Fruit fly (Drosophila melanogaster) whole organism, embryonic: ENCODE data around the gene CG5850.

Experiments used
- Abd-B ChIP-seq: fragments of 200-800 bp; sonication (Bioruptor generic); optimal IDR thresholded peaks from 2 replicates; lab custom pipeline; 2018; ENCODE audit warnings: missing biosample characterization, mild to moderate bottlenecking, missing genetic modification characterization, moderate library complexity
- CG10147 ChIP-seq: fragments of 200-800 bp; sonication (Bioruptor generic); optimal IDR thresholded peaks from 2 replicates; lab custom pipeline; 2019; ENCODE audit warnings: missing biosample characterization, mild to moderate bottlenecking, missing genetic modification characterization, moderate library complexity
- CG10321 ChIP-seq: fragments of 200-800 bp; sonication (Bioruptor generic); IDR thresholded peaks from 2 replicates; pipeline ENCODE4 v1.3.6; 2022; ENCODE audit warnings: missing biosample characterization, missing genetic modification characterization
- CG10654 ChIP-seq: fragments of 200-800 bp; sonication (Bioruptor generic); optimal IDR thresholded peaks from 2 replicates; lab custom pipeline; 2016; ENCODE audit warnings: missing biosample characterization, missing genetic modification characterization
- CG11696 ChIP-seq: fragments of 200-800 bp; sonication (Bioruptor generic); IDR thresholded peaks from 2 replicates; pipeline ENCODE4 v1.3.6; 2022; ENCODE audit warnings: missing biosample characterization, missing genetic modification characterization
- CG12104 ChIP-seq: fragments of 200-800 bp; sonication (Bioruptor generic); optimal IDR thresholded peaks from 3 replicates; lab custom pipeline; 2016; ENCODE audit warnings: missing biosample characterization, missing genetic modification characterization
- CG12219 ChIP-seq: fragments of 200-800 bp; sonication (Bioruptor generic); optimal IDR thresholded peaks from 3 replicates; lab custom pipeline; 2018; ENCODE audit warnings: missing biosample characterization, mild to moderate bottlenecking, missing genetic modification characterization
- CG12299 ChIP-seq: fragments of 200-800 bp; sonication (Bioruptor generic); optimal IDR thresholded peaks from 2 replicates; lab custom pipeline; 2018; ENCODE audit warnings: missing biosample characterization, mild to moderate bottlenecking, missing genetic modification characterization
- CG12659 ChIP-seq: fragments of 200-800 bp; sonication (Bioruptor generic); optimal IDR thresholded peaks from 3 replicates; lab custom pipeline; 2017; ENCODE audit warnings: mild to moderate bottlenecking, missing biosample characterization, missing genetic modification reagents, missing genetic modification characterization
- CG15269 ChIP-seq: fragments of 200-800 bp; sonication (Bioruptor generic); optimal IDR thresholded peaks from 2 replicates; lab custom pipeline; 2018; ENCODE audit warnings: missing biosample characterization, mild to moderate bottlenecking, missing genetic modification characterization, moderate library complexity
- CG1647 ChIP-seq: fragments of 200-800 bp; sonication (Bioruptor generic); optimal IDR thresholded peaks from 3 replicates; lab custom pipeline; 2016; ENCODE audit warnings: missing biosample characterization, missing genetic modification characterization
- CG16863 ChIP-seq: fragments of 200-800 bp; sonication (Bioruptor generic); optimal IDR thresholded peaks from 3 replicates; lab custom pipeline; 2016; ENCODE audit warnings: missing biosample characterization, missing genetic modification characterization
- CG17359 ChIP-seq: fragments of 200-800 bp; sonication (Bioruptor generic); optimal IDR thresholded peaks from 3 replicates; lab custom pipeline; 2018; ENCODE audit warnings: missing biosample characterization, mild to moderate bottlenecking, missing genetic modification characterization, moderate library complexity
- CG2202 ChIP-seq: fragments of 200-800 bp; sonication (Bioruptor generic); optimal IDR thresholded peaks from 2 replicates; lab custom pipeline; 2018; ENCODE audit warnings: missing biosample characterization, mild to moderate bottlenecking, missing genetic modification characterization
- CG33557 ChIP-seq: fragments of 200-800 bp; sonication (Bioruptor generic); optimal IDR thresholded peaks from 2 replicates; lab custom pipeline; 2019; ENCODE audit warnings: missing biosample characterization, mild to moderate bottlenecking, missing genetic modification characterization, moderate library complexity
- CG4820 ChIP-seq: fragments of 200-800 bp; sonication (Bioruptor generic); optimal IDR thresholded peaks from 3 replicates; lab custom pipeline; 2016; ENCODE audit warnings: missing biosample characterization, missing genetic modification characterization
- CG6175 ChIP-seq: fragments of 200-800 bp; sonication (Bioruptor generic); IDR thresholded peaks from 3 replicates; pipeline ENCODE4 v1.3.6; 2022; ENCODE audit warnings: missing biosample characterization, missing genetic modification characterization
- CG7357 ChIP-seq: fragments of 200-800 bp; sonication (Bioruptor generic); IDR thresholded peaks from 3 replicates; pipeline ENCODE4 v1.3.6; 2022; ENCODE audit warnings: missing biosample characterization, missing genetic modification characterization
- CG7987 ChIP-seq: fragments of 200-800 bp; sonication (Bioruptor generic); optimal IDR thresholded peaks from 2 replicates; lab custom pipeline; 2018; ENCODE audit warnings: missing biosample characterization, mild to moderate bottlenecking, missing genetic modification characterization, moderate library complexity
- CG8944 ChIP-seq: fragments of 200-800 bp; sonication (Bioruptor generic); optimal IDR thresholded peaks from 3 replicates; lab custom pipeline; 2016; ENCODE audit warnings: missing biosample characterization, missing genetic modification characterization
- CHES-1-like ChIP-seq: fragments of 200-800 bp; sonication (Bioruptor generic); optimal IDR thresholded peaks from 2 replicates; lab custom pipeline; 2016; ENCODE audit warnings: missing biosample characterization, missing genetic modification characterization
- CTCF ChIP-seq: fragments of 200-800 bp; sonication (Bioruptor generic); optimal IDR thresholded peaks from 2 replicates; lab custom pipeline; 2017; ENCODE audit warnings: missing biosample characterization, mild to moderate bottlenecking, missing genetic modification characterization, moderate library complexity
- Deaf1 ChIP-seq: fragments of 200-800 bp; optimal IDR thresholded peaks from 3 replicates; lab custom pipeline; 2019; ENCODE audit warnings: missing biosample characterization, mild to moderate bottlenecking, missing genetic modification characterization, moderate library complexity
- Fer3 ChIP-seq: fragments of 200-800 bp; sonication (Bioruptor generic); optimal IDR thresholded peaks from 2 replicates; lab custom pipeline; 2018; ENCODE audit warnings: missing biosample characterization, mild to moderate bottlenecking, missing genetic modification characterization, moderate library complexity
- Gug ChIP-seq: fragments of 200-800 bp; sonication (Bioruptor generic); IDR thresholded peaks from 4 replicates; pipeline ENCODE4 v1.3.6; 2022; ENCODE audit warnings: missing biosample characterization, missing genetic modification characterization
- HLH54F ChIP-seq: fragments of 200-800 bp; sonication (Bioruptor generic); optimal IDR thresholded peaks from 3 replicates; lab custom pipeline; 2016; ENCODE audit warnings: missing biosample characterization, missing genetic modification characterization
- HLHmδ ChIP-seq: fragments of 200-800 bp; sonication (Bioruptor generic); optimal IDR thresholded peaks from 2 replicates; lab custom pipeline; 2018; ENCODE audit warnings: missing biosample characterization, mild to moderate bottlenecking, missing genetic modification characterization, moderate library complexity
- HmgD ChIP-seq: fragments of 200-800 bp; sonication (Bioruptor generic); optimal IDR thresholded peaks from 3 replicates; lab custom pipeline; 2016; ENCODE audit warnings: missing biosample characterization, missing genetic modification characterization
- Jarid2 ChIP-seq: fragments of 200-800 bp; sonication (Bioruptor generic); optimal IDR thresholded peaks from 3 replicates; lab custom pipeline; 2017; ENCODE audit warnings: mild to moderate bottlenecking, missing biosample characterization, missing genetic modification reagents, missing genetic modification characterization
- Nf-YB ChIP-seq: fragments of 200-800 bp; sonication (Bioruptor generic); optimal IDR thresholded peaks from 3 replicates; lab custom pipeline; 2019; ENCODE audit warnings: missing biosample characterization, mild to moderate bottlenecking, missing genetic modification characterization, moderate library complexity
- Ptx1 ChIP-seq: fragments of 200-800 bp; sonication (Bioruptor generic); IDR thresholded peaks from 2 replicates; pipeline ENCODE4 v1.3.6; 2022; ENCODE audit warnings: missing biosample characterization, missing genetic modification characterization
- TFAM ChIP-seq: fragments of 200-800 bp; sonication (Bioruptor generic); optimal IDR thresholded peaks from 2 replicates; lab custom pipeline; 2017; ENCODE audit warnings: missing biosample characterization, missing genetic modification characterization, inconsistent platforms
- br ChIP-seq: fragments of >200 bp; optimal IDR thresholded peaks from 2 replicates; lab custom pipeline; 2017
- cato ChIP-seq: fragments of 200-800 bp; sonication (Bioruptor generic); optimal IDR thresholded peaks from 2 replicates; lab custom pipeline; 2016; ENCODE audit warnings: missing biosample characterization, missing genetic modification characterization, borderline replicate concordance
- crp ChIP-seq, 2 experiments: fragments of 200-800 bp; sonication (Bioruptor generic); optimal IDR thresholded peaks; 2 replicates in 1 of 2; 3 replicates in 1 of 2; lab custom pipeline; 2017; ENCODE audit warnings: missing biosample characterization in 2 of 2, missing genetic modification characterization in 2 of 2, mild to moderate bottlenecking in 1 of 2, moderate library complexity in 1 of 2
- dysf ChIP-seq: fragments of 200-800 bp; sonication (Bioruptor generic); IDR thresholded peaks from 3 replicates; pipeline ENCODE4 v1.3.6; 2022; ENCODE audit warnings: missing biosample characterization, missing genetic modification characterization
- fru ChIP-seq: fragments of >200 bp; optimal IDR thresholded peaks from 2 replicates; lab custom pipeline; 2017
- gfzf ChIP-seq: fragments of 200-800 bp; sonication (Bioruptor generic); optimal IDR thresholded peaks from 2 replicates; lab custom pipeline; 2016; ENCODE audit warnings: missing biosample characterization, mild to moderate bottlenecking, missing genetic modification characterization, moderate library complexity
- h ChIP-seq: fragments of >200 bp; optimal IDR thresholded peaks from 2 replicates; lab custom pipeline; 2017
- hkb ChIP-seq, 2 experiments: fragments of 200-800 bp in 1 of 2; fragments of >200 bp in 1 of 2; sonication (Bioruptor generic) in 1 of 2; IDR thresholded peaks in 1 of 2; optimal IDR thresholded peaks in 1 of 2; 2 replicates each; pipeline versions ENCODE4 v1.3.6 to Lab custom; 2017 to 2022; ENCODE audit warnings: missing biosample characterization in 1 of 2, missing genetic modification characterization in 1 of 2
- jing ChIP-seq: fragments of 200-800 bp; sonication (Bioruptor generic); optimal IDR thresholded peaks from 2 replicates; lab custom pipeline; 2018; ENCODE audit warnings: missing biosample characterization, mild to moderate bottlenecking, missing genetic modification characterization
- lab ChIP-seq: fragments of 200-800 bp; sonication (Bioruptor generic); optimal IDR thresholded peaks from 3 replicates; lab custom pipeline; 2017; ENCODE audit warnings: missing biosample characterization, missing genetic modification characterization, mild to moderate bottlenecking, moderate library complexity, missing genetic modification reagents
- lmd ChIP-seq: fragments of 200-800 bp; sonication (Bioruptor generic); IDR thresholded peaks from 2 replicates; pipeline ENCODE4 v1.3.6; 2022; ENCODE audit warnings: missing biosample characterization, missing genetic modification characterization
- luna ChIP-seq: fragments of 200-800 bp; sonication (Bioruptor generic); optimal IDR thresholded peaks from 2 replicates; lab custom pipeline; 2016; ENCODE audit warnings: missing biosample characterization, missing genetic modification characterization
- mirr ChIP-seq: fragments of 200-800 bp; sonication (Bioruptor generic); optimal IDR thresholded peaks from 3 replicates; lab custom pipeline; 2018; ENCODE audit warnings: missing biosample characterization, mild to moderate bottlenecking, missing genetic modification characterization
- nmo ChIP-seq: fragments of 200-800 bp; sonication (Bioruptor generic); optimal IDR thresholded peaks from 2 replicates; lab custom pipeline; 2018; ENCODE audit warnings: missing biosample characterization, mild to moderate bottlenecking, missing genetic modification characterization, moderate library complexity
- phol ChIP-seq: fragments of 200-800 bp; sonication (Bioruptor generic); optimal IDR thresholded peaks from 3 replicates; lab custom pipeline; 2018; ENCODE audit warnings: missing biosample characterization, mild to moderate bottlenecking, missing genetic modification characterization, moderate library complexity
- so ChIP-seq: fragments of 200-800 bp; sonication (Bioruptor generic); IDR thresholded peaks from 3 replicates; pipeline ENCODE4 v1.3.6; 2022; ENCODE audit warnings: missing biosample characterization, missing genetic modification characterization
- tap ChIP-seq: fragments of 200-800 bp; optimal IDR thresholded peaks from 3 replicates; lab custom pipeline; 2019; ENCODE audit warnings: missing biosample characterization, mild to moderate bottlenecking, missing genetic modification characterization, moderate library complexity
- zfh2 ChIP-seq: fragments of 200-800 bp; sonication (Bioruptor generic); optimal IDR thresholded peaks from 2 replicates; lab custom pipeline; 2016; ENCODE audit warnings: missing biosample characterization, missing genetic modification characterization

CG5850 gene

DNA sequence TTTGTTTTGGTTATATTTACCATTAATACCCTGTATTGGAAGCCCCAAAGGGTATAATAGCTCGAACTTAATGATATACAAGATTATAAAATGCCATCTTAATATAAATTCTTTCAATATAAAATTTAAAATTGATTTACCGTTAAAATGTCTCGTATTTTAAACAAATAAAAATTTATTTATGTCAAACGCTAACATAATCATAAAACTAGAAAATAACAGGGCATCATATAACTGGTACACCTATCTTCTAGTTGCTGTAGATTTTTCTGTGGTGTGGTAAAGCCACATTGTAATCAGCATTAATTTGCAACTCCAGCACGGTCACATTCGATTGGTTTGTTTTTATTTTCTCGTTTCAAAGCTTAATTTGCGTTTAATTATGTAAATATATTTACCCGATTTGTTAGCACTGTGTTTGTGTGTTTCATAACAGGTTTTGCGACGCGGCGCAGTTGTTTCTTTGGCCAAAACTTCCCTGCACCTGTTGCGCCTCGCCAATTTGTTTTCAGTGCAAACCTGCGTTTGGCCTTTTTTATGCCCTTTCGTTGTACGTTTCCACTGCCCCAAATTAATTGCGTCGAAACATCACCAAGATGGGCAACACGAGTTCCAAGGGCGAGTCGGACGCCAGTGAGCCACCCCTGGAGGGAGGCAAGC lies 6.6 kb downstream of the CG5850 start, which contains the start of the genes CG4658 and CG5846 (continued):
- TF ChIP-seq Gug (GFP tag; lab: Robert Waterston, UW) = peak; percentile 81
- TF ChIP-seq tap = peak; percentile 92
- TF ChIP-seq luna (GFP tag; lab: Kevin White, UChicago) = no peak
- TF ChIP-seq cato = peak; percentile 91
- TF ChIP-seq CG11696 = peak; percentile 86
- TF ChIP-seq CG12299 (tag; lab: Kevin White, UChicago) = peak; percentile 90
- TF ChIP-seq phol (tag; lab: Kevin White, UChicago) = peak; percentile 96
- peak; percentile 71 for TF ChIP-seq CHES-1-like
- peak; percentile 54 for TF ChIP-seq zfh2 (GFP tag; lab: Kevin White, UChicago)
- peak; percentile 77 for TF ChIP-seq CG12219 (GFP tag; lab: Kevin White, UChicago)
- TF ChIP-seq CG7357 (GFP tag; lab: Robert Waterston, UW) = peak; percentile 89
- peak; percentile 83 for TF ChIP-seq Nf-YB
- TF ChIP-seq gfzf = peak; percentile 81
- peak; percentile 94 for TF ChIP-seq lab (GFP tag; lab: Kevin White, UChicago)
- TF ChIP-seq CG2202 (tag; lab: Kevin White, UChicago) = peak; percentile 91
- TF ChIP-seq CG15269 (tag; lab: Kevin White, UChicago) = peak; percentile 93
- TF ChIP-seq CG17359 (tag; lab: Kevin White, UChicago) = peak; percentile 96
- TF ChIP-seq Jarid2 (GFP tag; lab: Kevin White, UChicago) = no peak
- peak; percentile 94 for TF ChIP-seq CG12659 (GFP tag; lab: Kevin White, UChicago)
- TF ChIP-seq HLH54F (GFP tag; lab: Kevin White, UChicago) = peak; percentile 75
- TF ChIP-seq CG1647 (GFP tag; lab: Kevin White, UChicago) = peak; percentile 71
- peak; percentile 97 for TF ChIP-seq nmo
- TF ChIP-seq CG4820 = peak; percentile 90
- no peak for TF ChIP-seq jing (GFP tag; lab: Kevin White, UChicago)
- TF ChIP-seq TFAM (GFP tag; lab: Kevin White, UChicago) = peak; percentile 67
- TF ChIP-seq crp (GFP tag; optimal IDR thresholded peaks at IDR 0.05; lab: Kevin White, UChicago) = peak in 1 of 2 experiments; percentile 60
- TF ChIP-seq CG7987 (GFP tag; lab: Kevin White, UChicago) = peak; percentile 68
- peak; percentile 62; the same call in 1 of the 2 replicates for TF ChIP-seq CG10321
- no peak for TF ChIP-seq h
- peak; percentile 98 for TF ChIP-seq Ptx1 (GFP tag; lab: Robert Waterston, UW)
- peak; percentile 80 for TF ChIP-seq CG8944 (GFP tag; lab: Kevin White, UChicago)
- peak; percentile 94 for TF ChIP-seq Fer3 (tag; lab: Kevin White, UChicago)
- peak; percentile 93; the same call in 2 of the 3 replicates for TF ChIP-seq so
- TF ChIP-seq CG33557 (GFP tag; lab: Kevin White, UChicago) = peak; percentile 83
- TF ChIP-seq CG6175 = peak; percentile 63; the same call in 2 of the 3 replicates
- TF ChIP-seq hkb (optimal IDR thresholded peaks at IDR 0.05; lab: Kevin White, UChicago) = no peak
- peak; percentile 96 for TF ChIP-seq hkb (GFP tag; IDR thresholded peaks at IDR 0.05; lab: Robert Waterston, UW)
- peak; percentile 93 for TF ChIP-seq CG10654 (GFP tag; lab: Kevin White, UChicago)
- no peak for TF ChIP-seq HLHmδ (GFP tag; lab: Kevin White, UChicago)
- TF ChIP-seq dysf (GFP tag; lab: Robert Waterston, UW) = peak; percentile 95
- peak; percentile 23 for TF ChIP-seq HmgD (GFP tag; lab: Kevin White, UChicago)
- TF ChIP-seq CG16863 = peak; percentile 87
- no peak for TF ChIP-seq fru (lab: Kevin White, UChicago)
- peak; percentile 95 for TF ChIP-seq lmd (GFP tag; lab: Robert Waterston, UW)
- TF ChIP-seq mirr (GFP tag; lab: Kevin White, UChicago) = peak; percentile 45
- TF ChIP-seq Deaf1 (tag; lab: Kevin White, UChicago) = peak; percentile 79
- TF ChIP-seq Abd-B (GFP tag; lab: Kevin White, UChicago) = peak; percentile 96
- peak; percentile 33 for TF ChIP-seq CTCF
- peak; percentile 85 for TF ChIP-seq CG12104 (GFP tag; lab: Kevin White, UChicago)
- no peak for TF ChIP-seq br (lab: Kevin White, UChicago)
- TF ChIP-seq CG10147 (GFP tag; lab: Kevin White, UChicago) = peak; percentile 89
